Fruit fly (Drosophila melanogaster): Measurements from ENCODE around the gene vn.

vn gene

dm6 chr3L:5869614-5870204, 24.2 kb upstream of the vn start (continued):
- TF ChIP-seq Sry-β (GFP tag; optimal IDR thresholded peaks at IDR 0.05), result peak; percentile 9
- peak; percentile 51 for TF ChIP-seq kay (GFP tag; optimal IDR thresholded peaks at IDR 0.05)
- TF ChIP-seq CG11398 (GFP tag; optimal IDR thresholded peaks at IDR 0.05), result no peak
- peak; percentile 21 for TF ChIP-seq TFAM (GFP tag; optimal IDR thresholded peaks at IDR 0.05)
- TF ChIP-seq YL-1 (GFP tag; optimal IDR thresholded peaks at IDR 0.05), result no peak
- TF ChIP-seq CHES-1-like (GFP tag; optimal IDR thresholded peaks at IDR 0.05), result peak; percentile 34
- no peak for TF ChIP-seq HLH4C (GFP tag; IDR thresholded peaks at IDR 0.05; ENCODE audit: partially characterized antibody)
- peak; percentile 80 for TF ChIP-seq CG32772 (GFP tag; IDR thresholded peaks at IDR 0.05)
- TF ChIP-seq Aef1 (GFP tag; IDR thresholded peaks at IDR 0.05), result peak; percentile 98
- peak; percentile 7 for TF ChIP-seq jing (GFP tag; optimal IDR thresholded peaks at IDR 0.05)
- no peak for TF ChIP-seq sqz (GFP tag; optimal IDR thresholded peaks at IDR 0.05)
- peak in 1 of 2 experiments; percentile 70 for TF ChIP-seq insv (GFP tag; optimal IDR thresholded peaks at IDR 0.05)
- peak; percentile 86 for TF ChIP-seq CG17359 (tag; optimal IDR thresholded peaks at IDR 0.05)
- peak; percentile 90 for TF ChIP-seq CG13894 (tag; optimal IDR thresholded peaks at IDR 0.05)
- TF ChIP-seq Hr39 (optimal IDR thresholded peaks at IDR 0.05), result no peak
- no peak for TF ChIP-seq Doc3 (GFP tag; IDR thresholded peaks at IDR 0.05; ENCODE audit: partially characterized antibody)
- no peak for TF ChIP-seq CG9727 (GFP tag; optimal IDR thresholded peaks at IDR 0.05)
- no peak for TF ChIP-seq Nf-YB (GFP tag; optimal IDR thresholded peaks at IDR 0.05)
- TF ChIP-seq pros (GFP tag; optimal IDR thresholded peaks at IDR 0.05), result no peak
- TF ChIP-seq CG17361 (GFP tag; IDR thresholded peaks at IDR 0.05), result peak; percentile 63; the same call in 1 of the 3 replicates
- TF ChIP-seq CG18011 (GFP tag; optimal IDR thresholded peaks at IDR 0.05), result peak; percentile 99
- no peak for TF ChIP-seq CG3995 (GFP tag; optimal IDR thresholded peaks at IDR 0.05)
- TF ChIP-seq sisA (GFP tag; IDR thresholded peaks at IDR 0.05), result peak; percentile 83
- peak; percentile 74 for TF ChIP-seq Meics (GFP tag; optimal IDR thresholded peaks at IDR 0.05)
- no peak for TF ChIP-seq CG12236 (GFP tag; optimal IDR thresholded peaks at IDR 0.05)
- peak; percentile 47 for TF ChIP-seq CG12659 (GFP tag; optimal IDR thresholded peaks at IDR 0.05)
- peak; percentile 15 for TF ChIP-seq CG7928 (GFP tag; optimal IDR thresholded peaks at IDR 0.05)
- TF ChIP-seq CG6791 (GFP tag; IDR thresholded peaks at IDR 0.05; ENCODE audit: partially characterized antibody), result peak; percentile 87
- TF ChIP-seq Opbp (GFP tag; IDR thresholded peaks at IDR 0.05; ENCODE audit: partially characterized antibody), result peak; percentile 72; the same call in 2 of the 3 replicates
- no peak for TF ChIP-seq prd (optimal IDR thresholded peaks at IDR 0.05)
- peak; percentile 81 for TF ChIP-seq prd (GFP tag; IDR thresholded peaks at IDR 0.05)
- TF ChIP-seq CG2678 (tag; optimal IDR thresholded peaks at IDR 0.05), result no peak
- peak; percentile 16 for TF ChIP-seq HHEX (GFP tag; optimal IDR thresholded peaks at IDR 0.05)
- no peak for TF ChIP-seq crp (GFP tag; optimal IDR thresholded peaks at IDR 0.05)
- peak; percentile 49 for TF ChIP-seq CG17912 (GFP tag; optimal IDR thresholded peaks at IDR 0.05)
- no peak for TF ChIP-seq ash1 (GFP tag; optimal IDR thresholded peaks at IDR 0.05)
- no peak for TF ChIP-seq MESR4 (GFP tag; optimal IDR thresholded peaks at IDR 0.05)
- peak; percentile 65 for TF ChIP-seq p53 (GFP tag; optimal IDR thresholded peaks at IDR 0.05)
- peak; percentile 60 for TF ChIP-seq NC2β (GFP tag; optimal IDR thresholded peaks at IDR 0.05)
- peak; percentile 76 for TF ChIP-seq Gug (GFP tag; IDR thresholded peaks at IDR 0.05)
- TF ChIP-seq Lhr (GFP tag; optimal IDR thresholded peaks at IDR 0.05), result peak; percentile 85
- TF ChIP-seq lola (GFP tag; optimal IDR thresholded peaks at IDR 0.05), result no peak
- no peak for TF ChIP-seq Side (GFP tag; optimal IDR thresholded peaks at IDR 0.05)
- peak; percentile 25 for TF ChIP-seq CG13624 (GFP tag; optimal IDR thresholded peaks at IDR 0.05)
- peak; percentile 50 for TF ChIP-seq Dip3 (GFP tag; optimal IDR thresholded peaks at IDR 0.05)
- TF ChIP-seq Hr3 (GFP tag; optimal IDR thresholded peaks at IDR 0.05), result peak; percentile 65
- TF ChIP-seq CG4617 (GFP tag; optimal IDR thresholded peaks at IDR 0.05; ENCODE audit: borderline replicate concordance), result peak; percentile 54
- TF ChIP-seq dan (GFP tag; IDR thresholded peaks at IDR 0.05), result no peak
- no peak for TF ChIP-seq CG12299 (tag; optimal IDR thresholded peaks at IDR 0.05)

Data from whole organism, embryonic.